Worm (Caenorhabditis elegans): ENCODE results near the gene dpy-18.

The dpy-18 gene

DNA sequence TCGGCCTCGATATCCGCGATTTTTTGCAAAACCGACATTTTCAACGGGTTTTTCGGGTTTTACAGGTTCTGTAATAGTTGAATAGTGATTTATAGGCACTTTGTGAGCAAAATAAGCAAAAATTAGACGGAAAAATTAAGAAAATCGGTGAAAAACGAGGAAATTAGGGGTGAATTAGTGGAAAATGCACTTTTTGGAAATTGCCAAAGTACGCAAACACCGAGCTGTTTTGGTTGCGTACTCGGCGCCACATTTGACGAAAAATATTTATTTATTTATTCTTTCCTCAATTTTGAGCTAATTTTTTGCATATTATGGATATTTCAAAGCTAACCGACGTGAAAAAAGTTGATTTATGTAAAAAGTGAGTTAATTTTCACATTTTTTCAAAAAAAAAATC lies 34.7 kb downstream of the dpy-18 start, which contains the start of the genes T28D6.6 and pen-2 (continued):
- TF ChIP-seq pha-4 (GFP tag; IDR thresholded peaks at IDR 0.05), result no peak
- TF ChIP-seq pha-4 (tag; optimal IDR thresholded peaks at IDR 0.05), result no peak
- no peak for TF ChIP-seq lin-15B (tag; optimal IDR thresholded peaks at IDR 0.05)
- TF ChIP-seq lsy-2 (tag; optimal IDR thresholded peaks at IDR 0.05), result peak in 1 of 2 experiments; percentile 60
- no peak for TF ChIP-seq F26F4.8 (GFP tag; conservative IDR thresholded peaks at IDR 0.05)
- no peak for TF ChIP-seq madf-5 (GFP tag; IDR thresholded peaks at IDR 0.05)
- no peak for TF ChIP-seq ceh-82 (tag; optimal IDR thresholded peaks at IDR 0.05)
- TF ChIP-seq vab-7 (GFP tag; IDR thresholded peaks at IDR 0.05), result no peak
- no peak for TF ChIP-seq jun-1 (tag; optimal IDR thresholded peaks at IDR 0.05)
- TF ChIP-seq Y75B8A.6 (GFP tag; IDR thresholded peaks at IDR 0.05), result no peak
- no peak for TF ChIP-seq rbr-2 (tag; optimal IDR thresholded peaks at IDR 0.05)
- no peak for TF ChIP-seq daf-12 (tag; optimal IDR thresholded peaks at IDR 0.05)

DNA sequence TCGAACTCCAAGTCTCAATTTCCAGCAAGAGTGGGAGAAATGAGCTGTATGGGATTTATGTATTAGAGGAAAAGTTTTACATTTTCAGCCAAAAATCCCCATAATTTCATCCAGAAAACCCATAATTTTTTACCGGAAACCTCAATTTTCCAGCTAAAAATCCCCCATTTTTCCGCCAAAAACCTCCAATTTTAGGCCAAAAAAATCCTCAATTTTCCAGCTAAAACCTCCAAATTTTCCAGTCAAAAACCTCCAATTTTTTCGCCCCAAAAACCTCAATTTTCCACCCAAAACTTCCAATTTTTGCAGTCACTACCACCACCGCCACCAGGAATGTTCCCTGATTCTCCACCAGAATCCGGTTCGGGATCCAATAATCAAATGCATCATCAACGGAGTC lies 36.3 kb downstream of the dpy-18 start:
- no peak for TF ChIP-seq egl-27 (tag; optimal IDR thresholded peaks at IDR 0.05)
- TF ChIP-seq unc-62 (GFP tag; optimal IDR thresholded peaks at IDR 0.05 in 1 of 2), result peak in 1 of 2 experiments; percentile 95
- TF ChIP-seq unc-62 (tag; optimal IDR thresholded peaks at IDR 0.05), result no peak
- TF ChIP-seq nhr-11 (tag; optimal IDR thresholded peaks at IDR 0.05), result no peak

ce11 chrIII:11337627-11338026 lies 40.2 kb downstream of the dpy-18 start:
- no peak for TF ChIP-seq nhr-42 (GFP tag; IDR thresholded peaks at IDR 0.05)
- TF ChIP-seq snpc-4 (tag; optimal IDR thresholded peaks at IDR 0.05), result no peak
- no peak for TF ChIP-seq dve-1 (tag; optimal IDR thresholded peaks at IDR 0.05; ENCODE audit: insufficient read depth)
- TF ChIP-seq set-16 (GFP tag; IDR thresholded peaks at IDR 0.05), result no peak

DNA sequence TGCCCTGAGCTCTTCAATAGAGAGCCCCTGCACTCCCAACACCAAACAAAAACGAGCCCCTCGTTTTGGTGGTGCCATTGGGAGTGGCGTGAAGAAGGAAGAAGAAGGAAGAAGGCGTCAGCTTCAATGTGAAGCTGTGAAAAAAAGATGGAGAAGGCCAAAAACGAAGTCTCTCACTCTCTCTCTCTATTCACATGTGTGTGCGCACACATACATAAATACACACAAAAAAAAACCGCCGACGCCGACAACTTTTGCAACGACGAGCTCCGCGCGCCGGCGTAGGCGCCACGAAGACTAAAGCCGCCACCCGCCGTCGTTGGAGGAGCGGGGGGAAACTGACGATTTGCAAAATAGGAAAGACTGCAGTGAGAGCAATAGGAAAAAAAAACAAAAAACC lies 41.7 kb downstream of the dpy-18 start:
- TF ChIP-seq madf-5 (GFP tag; IDR thresholded peaks at IDR 0.05) (no peak), fkh-10 (GFP tag; optimal IDR thresholded peaks at IDR 0.05) (peak; percentile 6), rbr-2 (tag; optimal IDR thresholded peaks at IDR 0.05) (peak; percentile 28), lsy-2 (tag; optimal IDR thresholded peaks at IDR 0.05) (peak in 1 of 2 experiments; percentile 43), mdl-1 (tag; optimal IDR thresholded peaks at IDR 0.05) (peak in 1 of 2 experiments; percentile 22), hmg-1.1 (GFP tag; IDR thresholded peaks at IDR 0.05) (peak; percentile 45; the same call in 1 of the 2 replicates), set-16 (GFP tag; IDR thresholded peaks at IDR 0.05) (peak; percentile 53), ceh-20 (GFP tag; IDR thresholded peaks at IDR 0.05) (0 out of 2 replicates have a peak, but pooled peaks have one; percentile 37), F44E2.7 (GFP tag; IDR thresholded peaks at IDR 0.05) (no peak)

- TF ChIP-seq pha-4 (GFP tag; IDR thresholded peaks at IDR 0.05), result peak; percentile 16; the same call in 1 of the 2 replicates
- no peak for TF ChIP-seq pha-4 (tag; optimal IDR thresholded peaks at IDR 0.05)
- peak; percentile 53 for TF ChIP-seq fkh-10 (GFP tag; optimal IDR thresholded peaks at IDR 0.05)
- TF ChIP-seq daf-16 (GFP tag; optimal IDR thresholded peaks at IDR 0.05), result no peak
- no peak for TF ChIP-seq daf-16 (tag; optimal IDR thresholded peaks at IDR 0.05)
- no peak for TF ChIP-seq T20F7.1 (GFP tag; optimal IDR thresholded peaks at IDR 0.05)
- TF ChIP-seq mep-1 (tag; optimal IDR thresholded peaks at IDR 0.05), result peak; percentile 53
- TF ChIP-seq lin-15B (tag; optimal IDR thresholded peaks at IDR 0.05), result no peak
- no peak for TF ChIP-seq ceh-28 (tag; optimal IDR thresholded peaks at IDR 0.05)
- peak; percentile 63 for TF ChIP-seq rbr-2 (tag; optimal IDR thresholded peaks at IDR 0.05)
- no peak for TF ChIP-seq Y5F2A.4 (GFP tag; optimal IDR thresholded peaks at IDR 0.05)
- peak; percentile 49 for TF ChIP-seq aha-1 (tag)
- no peak for TF ChIP-seq nhr-102 (tag; optimal IDR thresholded peaks at IDR 0.05)
- TF ChIP-seq hif-1 (tag; optimal IDR thresholded peaks at IDR 0.05), result peak in 1 of 2 experiments; percentile 11
- peak; percentile 15 for TF ChIP-seq mes-2 (tag; optimal IDR thresholded peaks at IDR 0.05; ENCODE audit: poor library complexity, severe bottlenecking)
- no peak for TF ChIP-seq gei-8 (GFP tag; optimal IDR thresholded peaks at IDR 0.05)
- no peak for TF ChIP-seq duxl-1 (tag; optimal IDR thresholded peaks at IDR 0.05; ENCODE audit: poor library complexity)
- peak; percentile 65 for TF ChIP-seq set-16 (GFP tag; IDR thresholded peaks at IDR 0.05)
- no peak for TF ChIP-seq daf-8 (GFP tag; IDR thresholded peaks at IDR 0.05)
- TF ChIP-seq daf-12 (tag; optimal IDR thresholded peaks at IDR 0.05), result no peak
- no peak for TF ChIP-seq unc-130 (GFP tag; optimal IDR thresholded peaks at IDR 0.05)
- no peak for TF ChIP-seq hlh-11 (tag; optimal IDR thresholded peaks at IDR 0.05)
- TF ChIP-seq nhr-48 (tag; optimal IDR thresholded peaks at IDR 0.05), result no peak
- no peak for TF ChIP-seq D1046.2 (GFP tag; IDR thresholded peaks at IDR 0.05)
- no peak for TF ChIP-seq lin-1 (GFP tag; IDR thresholded peaks at IDR 0.05)
- no peak for TF ChIP-seq R02D3.7 (tag; optimal IDR thresholded peaks at IDR 0.05)
Measured at ce11 chrIII:11334346-11334745, 43.4 kb downstream of the dpy-18 start.
